Fruit fly (Drosophila melanogaster) whole organism, prepupa: ENCODE measurements around the gene CG45073.

Experiments used
- Blimp-1 ChIP-seq: fragments of 200-800 bp; sonication (Bioruptor generic); optimal IDR thresholded peaks from 3 replicates; lab custom pipeline; 2017; ENCODE audit warnings: missing biosample characterization, missing genetic modification characterization, mild to moderate bottlenecking, moderate library complexity, missing genetic modification reagents
- CG10631 ChIP-seq: fragments of 200-800 bp; sonication (Bioruptor generic); optimal IDR thresholded peaks from 2 replicates; lab custom pipeline; 2016; ENCODE audit warnings: missing biosample characterization, missing genetic modification characterization
- CG10669 ChIP-seq: fragments of 200-800 bp; sonication (Bioruptor generic); optimal IDR thresholded peaks from 3 replicates; lab custom pipeline; 2018; ENCODE audit warnings: missing biosample characterization, mild to moderate bottlenecking, missing genetic modification characterization, moderate library complexity
- CG11294 ChIP-seq: fragments of 200-800 bp; sonication (Bioruptor generic); IDR thresholded peaks from 2 replicates; pipeline ENCODE4 v1.3.6; 2022; ENCODE audit warnings: missing biosample characterization, missing genetic modification characterization
- CG11762 ChIP-seq: fragments of 200-800 bp; sonication (Bioruptor generic); optimal IDR thresholded peaks from 3 replicates; lab custom pipeline; 2016; ENCODE audit warnings: missing biosample characterization, missing genetic modification characterization; ENCODE audit not compliant: insufficient read depth
- CG11902 ChIP-seq: fragments of 200-800 bp; sonication (Bioruptor generic); optimal IDR thresholded peaks from 3 replicates; lab custom pipeline; 2016; ENCODE audit warnings: missing biosample characterization, missing genetic modification characterization
- CG15336 ChIP-seq: fragments of 200-800 bp; sonication (Bioruptor generic); IDR thresholded peaks from 2 replicates; pipeline ENCODE4 v1.3.6; 2022; ENCODE audit warnings: missing biosample characterization, missing genetic modification characterization
- CG1621 ChIP-seq: fragments of 200-800 bp; sonication (Bioruptor generic); optimal IDR thresholded peaks from 3 replicates; lab custom pipeline; 2018; ENCODE audit warnings: missing biosample characterization, mild to moderate bottlenecking, missing genetic modification characterization
- CG3032 ChIP-seq: fragments of 200-800 bp; optimal IDR thresholded peaks from 2 replicates; lab custom pipeline; 2019; ENCODE audit warnings: missing biosample characterization, mild to moderate bottlenecking, missing genetic modification characterization, moderate library complexity
- CG32006 ChIP-seq: fragments of 200-800 bp; sonication (Bioruptor generic); optimal IDR thresholded peaks from 3 replicates; lab custom pipeline; 2017; ENCODE audit warnings: missing biosample characterization, mild to moderate bottlenecking, missing genetic modification characterization
- CG34406 ChIP-seq: fragments of 200-800 bp; sonication (Bioruptor generic); optimal IDR thresholded peaks from 3 replicates; lab custom pipeline; 2016; ENCODE audit warnings: missing biosample characterization, missing genetic modification characterization
- CG4318 ChIP-seq: fragments of 200-800 bp; sonication (Bioruptor generic); optimal IDR thresholded peaks from 3 replicates; lab custom pipeline; 2017; ENCODE audit warnings: missing biosample characterization, mild to moderate bottlenecking, missing genetic modification characterization
- CG6276 ChIP-seq: fragments of 200-800 bp; sonication (Bioruptor generic); optimal IDR thresholded peaks from 2 replicates; lab custom pipeline; 2017; ENCODE audit warnings: missing biosample characterization, mild to moderate bottlenecking, missing genetic modification characterization
- CG6808 ChIP-seq: fragments of 200-800 bp; sonication (Bioruptor generic); optimal IDR thresholded peaks from 3 replicates; lab custom pipeline; 2017; ENCODE audit warnings: missing biosample characterization, missing genetic modification characterization, mild to moderate bottlenecking, moderate library complexity, missing genetic modification reagents
- CG6854 ChIP-seq: fragments of 200-800 bp; sonication (Bioruptor generic); optimal IDR thresholded peaks from 2 replicates; lab custom pipeline; 2017; ENCODE audit warnings: missing biosample characterization, mild to moderate bottlenecking, missing genetic modification characterization
- CG7368 ChIP-seq: fragments of 200-800 bp; sonication (Bioruptor generic); optimal IDR thresholded peaks from 3 replicates; lab custom pipeline; 2016; ENCODE audit warnings: missing biosample characterization, missing genetic modification characterization
- CG8119 ChIP-seq: fragments of 200-800 bp; sonication (Bioruptor generic); IDR thresholded peaks from 3 replicates; pipeline ENCODE4 v1.3.6; 2022; ENCODE audit warnings: missing biosample characterization, missing genetic modification characterization
- CG8319 ChIP-seq: fragments of 200-800 bp; sonication (Bioruptor generic); optimal IDR thresholded peaks from 3 replicates; lab custom pipeline; 2016; ENCODE audit warnings: missing biosample characterization, missing genetic modification characterization
- CG8632 ChIP-seq: fragments of 200-800 bp; sonication (Bioruptor generic); optimal IDR thresholded peaks from 3 replicates; lab custom pipeline; 2016; ENCODE audit warnings: missing biosample characterization, missing genetic modification characterization
- CG9139 ChIP-seq: fragments of 200-800 bp; sonication (Bioruptor generic); optimal IDR thresholded peaks from 3 replicates; lab custom pipeline; 2017; ENCODE audit warnings: missing biosample characterization, mild to moderate bottlenecking, missing genetic modification characterization
- Eip75B ChIP-seq: fragments of 200-800 bp; sonication (Bioruptor generic); optimal IDR thresholded peaks from 3 replicates; lab custom pipeline; 2016; ENCODE audit warnings: missing biosample characterization, missing genetic modification characterization
- Eip78C ChIP-seq: fragments of 200-800 bp; sonication (Bioruptor generic); peaks from one replicate; lab custom pipeline; 2016; ENCODE audit warnings: missing biosample characterization, missing genetic modification characterization
- Ets21C ChIP-seq: fragments of 200-800 bp; sonication (Bioruptor generic); optimal IDR thresholded peaks from 3 replicates; lab custom pipeline; 2016; ENCODE audit warnings: missing biosample characterization, missing genetic modification characterization
- Ets96B ChIP-seq: fragments of 200-800 bp; optimal IDR thresholded peaks from 2 replicates; lab custom pipeline; 2019; ENCODE audit warnings: missing biosample characterization, mild to moderate bottlenecking, missing genetic modification characterization, moderate library complexity
- Hr38 ChIP-seq: sonication (Bioruptor generic); optimal IDR thresholded peaks from 2 replicates; lab custom pipeline; 2016; ENCODE audit warnings: missing biosample characterization, missing genetic modification characterization
- Hr39 ChIP-seq: fragments of 200-800 bp; sonication (Bioruptor generic); optimal IDR thresholded peaks from 2 replicates; lab custom pipeline; 2016; ENCODE audit warnings: missing biosample characterization, missing genetic modification characterization
- Hr4 ChIP-seq: fragments of 200-800 bp; sonication (Bioruptor generic); optimal IDR thresholded peaks from 3 replicates; lab custom pipeline; 2016; ENCODE audit warnings: missing biosample characterization, missing genetic modification characterization
- Lpt ChIP-seq: fragments of 200-800 bp; sonication (Bioruptor generic); optimal IDR thresholded peaks from 3 replicates; lab custom pipeline; 2016; ENCODE audit warnings: missing biosample characterization, missing genetic modification characterization
- Met ChIP-seq: fragments of 200-800 bp; sonication (Bioruptor generic); optimal IDR thresholded peaks from 3 replicates; lab custom pipeline; 2016; ENCODE audit warnings: missing biosample characterization, missing genetic modification characterization
- OdsH ChIP-seq: fragments of 200-800 bp; sonication (Bioruptor generic); optimal IDR thresholded peaks from 3 replicates; lab custom pipeline; 2016; ENCODE audit warnings: missing biosample characterization, missing genetic modification characterization
- Smox ChIP-seq: fragments of 200-800 bp; sonication (Bioruptor generic); optimal IDR thresholded peaks from 3 replicates; lab custom pipeline; 2016; ENCODE audit warnings: missing biosample characterization, missing genetic modification characterization
- Sox102F ChIP-seq: fragments of 200-800 bp; sonication (Bioruptor generic); optimal IDR thresholded peaks from 2 replicates; lab custom pipeline; 2016; ENCODE audit warnings: missing biosample characterization, mild to moderate bottlenecking, missing genetic modification characterization
- Sox14 ChIP-seq: fragments of 200-800 bp; sonication (Bioruptor generic); optimal IDR thresholded peaks from 3 replicates; lab custom pipeline; 2016; ENCODE audit warnings: missing biosample characterization, missing genetic modification characterization
- Sox15 ChIP-seq: fragments of 200-800 bp; sonication (Bioruptor generic); optimal IDR thresholded peaks from 3 replicates; lab custom pipeline; 2016; ENCODE audit warnings: missing biosample characterization, missing genetic modification characterization
- achi ChIP-seq: fragments of 200-800 bp; sonication (Bioruptor generic); optimal IDR thresholded peaks from 3 replicates; lab custom pipeline; 2016; ENCODE audit warnings: missing biosample characterization, missing genetic modification characterization
- dac ChIP-seq: fragments of 200-800 bp; sonication (Bioruptor generic); optimal IDR thresholded peaks from 2 replicates; lab custom pipeline; 2017; ENCODE audit warnings: missing biosample characterization, mild to moderate bottlenecking, missing genetic modification characterization
- eg ChIP-seq: fragments of 200-800 bp; sonication (Bioruptor generic); IDR thresholded peaks from 3 replicates; pipeline ENCODE4 v1.3.6; 2022; ENCODE audit warnings: missing biosample characterization, missing genetic modification characterization
- esn ChIP-seq: fragments of 200-800 bp; sonication (Bioruptor generic); optimal IDR thresholded peaks from 2 replicates; lab custom pipeline; 2016; ENCODE audit warnings: missing biosample characterization, mild to moderate bottlenecking, missing genetic modification characterization, moderate library complexity
- fd59A ChIP-seq: fragments of 200-800 bp; sonication (Bioruptor generic); optimal IDR thresholded peaks from 2 replicates; lab custom pipeline; 2017; ENCODE audit warnings: missing biosample characterization, mild to moderate bottlenecking, missing genetic modification characterization, missing genetic modification reagents
- fkh ChIP-seq: fragments of 200-800 bp; sonication (Bioruptor generic); optimal IDR thresholded peaks from 3 replicates; lab custom pipeline; 2017; ENCODE audit warnings: missing biosample characterization, mild to moderate bottlenecking, missing genetic modification characterization, moderate library complexity
- net ChIP-seq: fragments of 200-800 bp; sonication (Bioruptor generic); optimal IDR thresholded peaks from 3 replicates; lab custom pipeline; 2016; ENCODE audit warnings: missing biosample characterization, missing genetic modification characterization
- salr ChIP-seq, 2 experiments: fragments of 200-800 bp; sonication (Bioruptor generic); optimal IDR thresholded peaks; 3 replicates each; lab custom pipeline; 2016 to 2018; ENCODE audit warnings: missing biosample characterization in 2 of 2, missing genetic modification characterization in 2 of 2, mild to moderate bottlenecking in 1 of 2
- svp ChIP-seq: fragments of 200-800 bp; sonication (Bioruptor generic); peaks from one replicate; lab custom pipeline; 2016; ENCODE audit warnings: missing biosample characterization, missing genetic modification characterization
- topi ChIP-seq: fragments of 200-800 bp; sonication (Bioruptor generic); optimal IDR thresholded peaks from 3 replicates; lab custom pipeline; 2016; ENCODE audit warnings: missing biosample characterization, missing genetic modification characterization
- vri ChIP-seq: fragments of 200-800 bp; sonication (Bioruptor generic); optimal IDR thresholded peaks from 3 replicates; lab custom pipeline; 2016; ENCODE audit warnings: missing biosample characterization, mild to moderate bottlenecking, missing genetic modification characterization

CG45073 gene

dm6 chr3R:30160312-30160942 lies 35.9 kb upstream of the CG45073 start, which contains the start of gene CG11498 (continued):
- no peak for TF ChIP-seq CG6854 (GFP tag; lab: Kevin White, UChicago)
- TF ChIP-seq CG1621, result no peak
- peak; percentile 3 for TF ChIP-seq esn (GFP tag; lab: Kevin White, UChicago)
- no peak for TF ChIP-seq achi (GFP tag; lab: Kevin White, UChicago)
- TF ChIP-seq CG6808 (GFP tag; lab: Kevin White, UChicago), result no peak
- TF ChIP-seq CG10631, result no peak
- TF ChIP-seq topi (GFP tag; lab: Kevin White, UChicago), result no peak
- TF ChIP-seq CG8119, result peak; percentile 61; the same call in 2 of the 3 replicates
- no peak for TF ChIP-seq Smox (GFP tag; lab: Kevin White, UChicago)
- TF ChIP-seq CG34406 (GFP tag; lab: Kevin White, UChicago), result no peak
- peak; percentile 3 for TF ChIP-seq Eip75B
- TF ChIP-seq Sox15 (GFP tag; lab: Kevin White, UChicago), result no peak
- peak; percentile 18 for TF ChIP-seq Sox102F
- no peak for TF ChIP-seq Hr38 (GFP tag; lab: Kevin White, UChicago)
- no peak for TF ChIP-seq dac (GFP tag; lab: Kevin White, UChicago)
- no peak for TF ChIP-seq Sox14
- TF ChIP-seq Met, result no peak
- TF ChIP-seq salr (GFP tag; optimal IDR thresholded peaks at IDR 0.05; lab: Kevin White, UChicago), result no peak
- TF ChIP-seq Hr4, result peak; percentile 36
- TF ChIP-seq Eip78C (GFP tag; lab: Kevin White, UChicago), result peak; percentile 47
- no peak for TF ChIP-seq Blimp-1 (GFP tag; lab: Kevin White, UChicago)
- TF ChIP-seq CG10669 (GFP tag; lab: Kevin White, UChicago), result no peak
- no peak for TF ChIP-seq OdsH (GFP tag; lab: Kevin White, UChicago)
- no peak for TF ChIP-seq CG7368 (GFP tag; lab: Kevin White, UChicago)
- peak; percentile 20 for TF ChIP-seq CG4318 (GFP tag; lab: Kevin White, UChicago)
- TF ChIP-seq vri, result no peak
- TF ChIP-seq Ets96B (tag; lab: Kevin White, UChicago), result no peak
- no peak for TF ChIP-seq CG8319 (GFP tag; lab: Kevin White, UChicago)
- no peak for TF ChIP-seq Lpt
- TF ChIP-seq fkh (GFP tag; lab: Kevin White, UChicago), result no peak
- TF ChIP-seq CG6276 (GFP tag; lab: Kevin White, UChicago), result no peak
- no peak for TF ChIP-seq net (GFP tag; lab: Kevin White, UChicago)
- no peak for TF ChIP-seq CG11762 (GFP tag; lab: Kevin White, UChicago)
- no peak for TF ChIP-seq Hr39
- TF ChIP-seq CG3032 (tag; lab: Kevin White, UChicago), result no peak
- no peak for TF ChIP-seq CG11294 (GFP tag; lab: Robert Waterston, UW)
- TF ChIP-seq eg, result peak; percentile 56
- no peak for TF ChIP-seq CG9139 (GFP tag; lab: Kevin White, UChicago)
- TF ChIP-seq CG8632, result no peak
- TF ChIP-seq fd59A, result no peak
- peak; percentile 72 for TF ChIP-seq CG15336 (GFP tag; lab: Robert Waterston, UW)
- no peak for TF ChIP-seq Ets21C
- TF ChIP-seq CG11902, result no peak
- TF ChIP-seq, all 60 proteins: peak for 14

dm6 chr3R:30153864-30154263 lies 29.3 kb upstream of the CG45073 start:
- peak; percentile 38 for TF ChIP-seq svp (GFP tag; lab: Kevin White, UChicago)
- no peak for TF ChIP-seq Sox15 (GFP tag; lab: Kevin White, UChicago)
- TF ChIP-seq CG1621, result no peak
- no peak for TF ChIP-seq CG32006 (GFP tag; lab: Kevin White, UChicago)
- TF ChIP-seq salr (GFP tag; optimal IDR thresholded peaks at IDR 0.05; lab: Kevin White, UChicago), result no peak
